Fruit fly (Drosophila melanogaster) whole organism, embryonic: Measurements from ENCODE around the gene CG13454.
A peak's percentile ranks its signal among the peaks of the same experiment; 100 is the strongest.

Source experiments
- Atf3 ChIP-seq: fragments of 200-800 bp; sonication (Bioruptor generic); optimal IDR thresholded peaks from 3 replicates; lab custom pipeline; 2016; ENCODE audit warnings: missing biosample characterization, missing genetic modification characterization
- B-H2 ChIP-seq: fragments of 200-800 bp; sonication (Bioruptor generic); optimal IDR thresholded peaks from 2 replicates; lab custom pipeline; 2018; ENCODE audit warnings: missing biosample characterization, mild to moderate bottlenecking, missing genetic modification characterization
- Bgb ChIP-seq: fragments of 200-800 bp; sonication (Bioruptor generic); IDR thresholded peaks from 2 replicates; pipeline ENCODE4 v1.3.6; 2022; ENCODE audit warnings: missing biosample characterization, missing genetic modification characterization; ENCODE audit not compliant: partially characterized antibody
- CG12299 ChIP-seq: fragments of 200-800 bp; sonication (Bioruptor generic); optimal IDR thresholded peaks from 2 replicates; lab custom pipeline; 2018; ENCODE audit warnings: missing biosample characterization, mild to moderate bottlenecking, missing genetic modification characterization
- CG13424 ChIP-seq: fragments of 200-800 bp; sonication (Bioruptor generic); optimal IDR thresholded peaks from 2 replicates; lab custom pipeline; 2019; ENCODE audit warnings: missing biosample characterization, mild to moderate bottlenecking, missing genetic modification characterization, moderate library complexity
- CG14667 ChIP-seq: fragments of 200-800 bp; sonication (Bioruptor generic); IDR thresholded peaks from 2 replicates; pipeline ENCODE4 v1.3.6; 2022; ENCODE audit warnings: missing biosample characterization, missing genetic modification characterization
- CG14710 ChIP-seq: fragments of 200-800 bp; sonication (Bioruptor generic); optimal IDR thresholded peaks from 3 replicates; lab custom pipeline; 2019; ENCODE audit warnings: missing biosample characterization, mild to moderate bottlenecking, missing genetic modification characterization, moderate library complexity
- CG16813 ChIP-seq: fragments of 200-800 bp; sonication (Bioruptor generic); IDR thresholded peaks from 3 replicates; pipeline ENCODE4 v1.3.6; 2022; ENCODE audit warnings: missing biosample characterization, missing genetic modification characterization; ENCODE audit not compliant: partially characterized antibody
- CG17385 ChIP-seq: fragments of 200-800 bp; sonication (Bioruptor generic); optimal IDR thresholded peaks from 3 replicates; lab custom pipeline; 2018; ENCODE audit warnings: missing biosample characterization, mild to moderate bottlenecking, missing genetic modification characterization
- CG17568 ChIP-seq: fragments of 200-800 bp; sonication (Bioruptor generic); optimal IDR thresholded peaks from 2 replicates; lab custom pipeline; 2018; ENCODE audit warnings: missing biosample characterization, mild to moderate bottlenecking, missing genetic modification characterization, moderate library complexity
- CG17829 ChIP-seq: fragments of 200-800 bp; optimal IDR thresholded peaks from 2 replicates; lab custom pipeline; 2019; ENCODE audit warnings: missing biosample characterization, mild to moderate bottlenecking, missing genetic modification characterization, moderate library complexity
- CG2129 ChIP-seq: fragments of 200-800 bp; sonication (Bioruptor generic); IDR thresholded peaks from 2 replicates; pipeline ENCODE4 v1.3.6; 2022; ENCODE audit warnings: missing biosample characterization, missing genetic modification characterization; ENCODE audit not compliant: partially characterized antibody
- CG2678 ChIP-seq: fragments of 200-800 bp; sonication (Bioruptor generic); optimal IDR thresholded peaks from 3 replicates; lab custom pipeline; 2019; ENCODE audit warnings: missing biosample characterization, mild to moderate bottlenecking, missing genetic modification characterization, moderate library complexity
- CG34224 ChIP-seq: fragments of 200-800 bp; sonication (Bioruptor generic); IDR thresholded peaks from 3 replicates; pipeline ENCODE4 v1.3.6; 2022; ENCODE audit warnings: missing biosample characterization, missing genetic modification characterization; ENCODE audit not compliant: partially characterized antibody
- CG7357 ChIP-seq: fragments of 200-800 bp; sonication (Bioruptor generic); IDR thresholded peaks from 3 replicates; pipeline ENCODE4 v1.3.6; 2022; ENCODE audit warnings: missing biosample characterization, missing genetic modification characterization
- CG7786 ChIP-seq: fragments of 200-800 bp; sonication (Bioruptor generic); optimal IDR thresholded peaks from 2 replicates; lab custom pipeline; 2016; ENCODE audit warnings: missing biosample characterization, missing genetic modification characterization
- CG7928 ChIP-seq: fragments of 200-800 bp; sonication (Bioruptor generic); optimal IDR thresholded peaks from 2 replicates; lab custom pipeline; 2017; ENCODE audit warnings: missing biosample characterization, mild to moderate bottlenecking, missing genetic modification characterization
- CG7987 ChIP-seq: fragments of 200-800 bp; sonication (Bioruptor generic); optimal IDR thresholded peaks from 2 replicates; lab custom pipeline; 2018; ENCODE audit warnings: missing biosample characterization, mild to moderate bottlenecking, missing genetic modification characterization, moderate library complexity
- CG9215 ChIP-seq: fragments of 200-800 bp; sonication (Bioruptor generic); IDR thresholded peaks from 2 replicates; pipeline ENCODE4 v1.3.6; 2022; ENCODE audit warnings: missing biosample characterization, missing genetic modification characterization
- CG9932 ChIP-seq: fragments of 200-800 bp; sonication (Bioruptor generic); IDR thresholded peaks from 2 replicates; pipeline ENCODE4 v1.3.6; 2022; ENCODE audit warnings: missing biosample characterization, missing genetic modification characterization
- Dll ChIP-seq: fragments of 200-800 bp; sonication (Bioruptor generic); IDR thresholded peaks from 4 replicates; pipeline ENCODE4 v1.3.6; 2022; ENCODE audit warnings: missing biosample characterization, missing genetic modification characterization; ENCODE audit not compliant: partially characterized antibody
- Dref ChIP-seq: fragments of 200-800 bp; sonication (Bioruptor generic); IDR thresholded peaks from 2 replicates; pipeline ENCODE4 v1.3.6; 2022; ENCODE audit warnings: missing biosample characterization, missing genetic modification characterization
- ERR ChIP-seq: fragments of 200-800 bp; sonication (Bioruptor generic); optimal IDR thresholded peaks from 2 replicates; lab custom pipeline; 2016; ENCODE audit warnings: missing biosample characterization, missing genetic modification characterization
- Lpt ChIP-seq: fragments of >200 bp; optimal IDR thresholded peaks from 2 replicates; lab custom pipeline; 2018; ENCODE audit warnings: missing biosample characterization, missing genetic modification characterization
- MBD-R2 ChIP-seq: fragments of 200-800 bp; sonication (Bioruptor generic); IDR thresholded peaks from 2 replicates; pipeline ENCODE4 v1.3.6; 2022; ENCODE audit warnings: missing biosample characterization, missing genetic modification characterization
- Nf-YC ChIP-seq: fragments of 200-800 bp; optimal IDR thresholded peaks from 3 replicates; lab custom pipeline; 2019; ENCODE audit warnings: missing biosample characterization, mild to moderate bottlenecking, missing genetic modification characterization, moderate library complexity
- Rx ChIP-seq: fragments of 200-800 bp; sonication (Bioruptor generic); IDR thresholded peaks from 2 replicates; pipeline ENCODE4 v1.3.6; 2022; ENCODE audit warnings: missing biosample characterization, missing genetic modification characterization
- Scr ChIP-seq: fragments of 200-800 bp; sonication (Bioruptor generic); IDR thresholded peaks from 2 replicates; pipeline ENCODE4 v1.3.6; 2022; ENCODE audit warnings: missing biosample characterization, missing genetic modification characterization; ENCODE audit not compliant: partially characterized antibody
- Sry-δ ChIP-seq: fragments of 200-800 bp; sonication (Bioruptor generic); optimal IDR thresholded peaks from 2 replicates; lab custom pipeline; 2016; ENCODE audit warnings: missing biosample characterization, missing genetic modification characterization
- Stat92E ChIP-seq, 3 experiments: fragments of >200 bp in 2 of 3; fragments of 200-800 bp in 1 of 3; sonication (Bioruptor generic) in 1 of 3; optimal IDR thresholded peaks; 2 replicates each; lab custom pipeline; 2017 to 2019; ENCODE audit warnings: missing biosample characterization in 3 of 3, missing genetic modification characterization in 3 of 3, mild to moderate bottlenecking in 1 of 3, moderate library complexity in 1 of 3
- chinmo ChIP-seq: fragments of 200-800 bp; sonication (Bioruptor generic); IDR thresholded peaks from 4 replicates; pipeline ENCODE4 v1.3.6; 2022; ENCODE audit warnings: missing biosample characterization, missing genetic modification characterization; ENCODE audit not compliant: partially characterized antibody
- emc ChIP-seq: fragments of 200-800 bp; sonication (Bioruptor generic); optimal IDR thresholded peaks from 2 replicates; lab custom pipeline; 2016; ENCODE audit warnings: missing biosample characterization, missing genetic modification characterization
- fd3F ChIP-seq: fragments of 200-800 bp; sonication (Bioruptor generic); optimal IDR thresholded peaks from 2 replicates; lab custom pipeline; 2018; ENCODE audit warnings: missing biosample characterization, mild to moderate bottlenecking, missing genetic modification characterization, moderate library complexity
- gem ChIP-seq: fragments of 200-800 bp; sonication (Bioruptor generic); optimal IDR thresholded peaks from 2 replicates; lab custom pipeline; 2019; ENCODE audit warnings: missing biosample characterization, mild to moderate bottlenecking, missing genetic modification characterization, moderate library complexity
- grau ChIP-seq: fragments of 200-800 bp; optimal IDR thresholded peaks from 3 replicates; lab custom pipeline; 2019; ENCODE audit warnings: missing biosample characterization, mild to moderate bottlenecking, missing genetic modification characterization, moderate library complexity
- nau ChIP-seq: fragments of 200-800 bp; sonication (Bioruptor generic); optimal IDR thresholded peaks from 3 replicates; lab custom pipeline; 2017; ENCODE audit warnings: missing biosample characterization, mild to moderate bottlenecking, missing genetic modification characterization, missing genetic modification reagents
- nmo ChIP-seq: fragments of 200-800 bp; sonication (Bioruptor generic); optimal IDR thresholded peaks from 2 replicates; lab custom pipeline; 2018; ENCODE audit warnings: missing biosample characterization, mild to moderate bottlenecking, missing genetic modification characterization, moderate library complexity
- onecut ChIP-seq: fragments of 200-800 bp; sonication (Bioruptor generic); IDR thresholded peaks from 2 replicates; pipeline ENCODE4 v1.3.6; 2022; ENCODE audit warnings: missing biosample characterization, missing genetic modification characterization
- p53 ChIP-seq: fragments of 200-800 bp; sonication (Bioruptor generic); optimal IDR thresholded peaks from 2 replicates; lab custom pipeline; 2016; ENCODE audit warnings: missing biosample characterization, missing genetic modification characterization
- pho ChIP-seq: fragments of 200-800 bp; sonication (Bioruptor generic); optimal IDR thresholded peaks from 2 replicates; lab custom pipeline; 2016; ENCODE audit warnings: missing biosample characterization, missing genetic modification characterization
- phol ChIP-seq: fragments of 200-800 bp; sonication (Bioruptor generic); optimal IDR thresholded peaks from 3 replicates; lab custom pipeline; 2018; ENCODE audit warnings: missing biosample characterization, mild to moderate bottlenecking, missing genetic modification characterization, moderate library complexity
- pzg ChIP-seq: fragments of 200-800 bp; sonication (Bioruptor generic); optimal IDR thresholded peaks from 3 replicates; lab custom pipeline; 2018; ENCODE audit warnings: missing biosample characterization, mild to moderate bottlenecking, missing genetic modification characterization, moderate library complexity
- repo ChIP-seq: fragments of 200-800 bp; sonication (Bioruptor generic); optimal IDR thresholded peaks from 2 replicates; lab custom pipeline; 2016; ENCODE audit warnings: missing biosample characterization, missing genetic modification characterization
- row ChIP-seq: fragments of 200-800 bp; sonication (Bioruptor generic); IDR thresholded peaks from 3 replicates; pipeline ENCODE4 v1.3.6; 2022; ENCODE audit warnings: missing biosample characterization, missing genetic modification characterization
- sna ChIP-seq: fragments of 200-800 bp; sonication (Bioruptor generic); IDR thresholded peaks from 2 replicates; pipeline ENCODE4 v1.3.6; 2022; ENCODE audit warnings: missing biosample characterization, missing genetic modification characterization; ENCODE audit not compliant: partially characterized antibody
- tna ChIP-seq: fragments of 200-800 bp; sonication (Bioruptor generic); IDR thresholded peaks from 2 replicates; pipeline ENCODE4 v1.3.6; 2022; ENCODE audit warnings: missing biosample characterization, missing genetic modification characterization; ENCODE audit not compliant: partially characterized antibody

Gene CG13454

DNA sequence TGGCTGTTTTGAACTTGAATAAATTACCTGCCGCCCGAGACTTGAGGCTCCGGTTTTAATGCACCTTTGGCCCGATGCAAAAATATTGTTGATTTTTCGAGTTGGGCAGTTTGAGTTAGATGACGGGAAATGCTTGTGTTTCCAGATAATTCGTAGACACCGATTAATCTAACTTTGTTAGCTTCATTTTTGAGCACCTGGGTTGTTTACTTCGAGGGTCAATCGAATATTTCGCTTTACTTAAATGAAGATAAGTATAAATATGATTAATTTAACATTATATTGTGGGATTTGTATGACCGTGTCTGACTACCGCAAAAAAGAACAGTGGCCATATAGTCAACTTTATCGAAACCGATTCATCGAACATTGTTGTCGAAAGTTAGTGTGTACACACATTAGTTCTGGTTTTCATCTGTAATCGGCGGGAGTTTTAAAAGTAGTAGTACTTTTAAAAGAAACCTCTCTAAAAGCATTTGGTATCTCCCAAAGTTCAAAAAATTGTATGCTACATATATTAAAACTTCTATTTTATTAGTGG, 7.0 kb upstream of the CG13454 start, which contains the start of gene CG7945 (continued):
- no peak for TF ChIP-seq Rx (GFP tag; lab: Robert Waterston, UW)
- TF ChIP-seq phol (tag; lab: Kevin White, UChicago), result peak; percentile 10
- peak; percentile 24 for TF ChIP-seq Nf-YC (tag; lab: Kevin White, UChicago)
- peak; percentile 61 for TF ChIP-seq Scr (GFP tag; lab: Robert Waterston, UW)
- no peak for TF ChIP-seq CG2678 (tag; lab: Kevin White, UChicago)
- TF ChIP-seq CG17568 (GFP tag; lab: Kevin White, UChicago), result peak; percentile 17
- peak; percentile 67 for TF ChIP-seq MBD-R2
- TF ChIP-seq Dll (GFP tag; lab: Robert Waterston, UW), result peak; percentile 68; the same call in 3 of the 4 replicates
- peak; percentile 23 for TF ChIP-seq nmo
- TF ChIP-seq chinmo (GFP tag; lab: Robert Waterston, UW), result 0 out of 4 replicates have a peak, but pooled peaks have one; percentile 54
- peak; percentile 100 for TF ChIP-seq CG14710 (tag; lab: Kevin White, UChicago)
- peak; percentile 43 for TF ChIP-seq CG17829 (tag; lab: Kevin White, UChicago)
- 0 out of 2 replicates have a peak, but pooled peaks have one; percentile 35 for TF ChIP-seq sna (GFP tag; lab: Robert Waterston, UW)
- TF ChIP-seq pho (GFP tag; lab: Kevin White, UChicago), result no peak
- peak; percentile 93 for TF ChIP-seq pzg (GFP tag; lab: Kevin White, UChicago)
- TF ChIP-seq onecut (GFP tag; lab: Robert Waterston, UW), result 0 out of 2 replicates have a peak, but pooled peaks have one; percentile 3
- TF ChIP-seq nau (GFP tag; lab: Kevin White, UChicago), result no peak
- TF ChIP-seq Bgb (GFP tag; lab: Robert Waterston, UW), result peak; percentile 70
- TF ChIP-seq gem (tag; lab: Kevin White, UChicago), result no peak
- peak; percentile 72 for TF ChIP-seq CG34224 (GFP tag; lab: Robert Waterston, UW)
- no peak for TF ChIP-seq repo
- TF ChIP-seq grau, result no peak
- TF ChIP-seq CG16813 (GFP tag; lab: Robert Waterston, UW), result peak; percentile 59; the same call in 2 of the 3 replicates
- TF ChIP-seq emc (GFP tag; lab: Kevin White, UChicago), result no peak
- peak; percentile 97 for TF ChIP-seq Dref (GFP tag; lab: Robert Waterston, UW)
- no peak for TF ChIP-seq CG12299 (tag; lab: Kevin White, UChicago)
- peak; percentile 17; the same call in 1 of the 3 replicates for TF ChIP-seq row (GFP tag; lab: Robert Waterston, UW)
- peak in 1 of 3 experiments; percentile 49 for TF ChIP-seq Stat92E (GFP tag; optimal IDR thresholded peaks at IDR 0.05; lab: Kevin White, UChicago)
- TF ChIP-seq CG7357 (GFP tag; lab: Robert Waterston, UW), result no peak
- TF ChIP-seq Sry-δ (GFP tag; lab: Kevin White, UChicago), result peak; percentile 60
- no peak for TF ChIP-seq fd3F (GFP tag; lab: Kevin White, UChicago)
- TF ChIP-seq CG14667 (GFP tag; lab: Robert Waterston, UW), result no peak
- TF ChIP-seq B-H2, result peak; percentile 22
- peak; percentile 54; the same call in 1 of the 2 replicates for TF ChIP-seq tna (GFP tag; lab: Robert Waterston, UW)
- TF ChIP-seq, all 482 proteins: peak for 71

dm6 chr3L:15520320-15520719, 3.5 kb upstream of the CG13454 start, which contains the start of gene yellow-k:
yellow-k (plus strand) TSS chr3L:15520620.
- no peak for TF ChIP-seq CG2129
- TF ChIP-seq Lpt (GFP tag; lab: Kevin White, UChicago), result no peak
- TF ChIP-seq p53, result no peak
- no peak for TF ChIP-seq CG7987 (GFP tag; lab: Kevin White, UChicago)
- TF ChIP-seq ERR (GFP tag; lab: Kevin White, UChicago), result no peak
- no peak for TF ChIP-seq CG9932 (GFP tag; lab: Robert Waterston, UW)
- TF ChIP-seq CG17385 (GFP tag; lab: Kevin White, UChicago), result no peak
- TF ChIP-seq CG7928 (GFP tag; lab: Kevin White, UChicago), result no peak
- TF ChIP-seq CG13424, result no peak
- TF ChIP-seq CG9215 (GFP tag; lab: Robert Waterston, UW), result no peak
- no peak for TF ChIP-seq Atf3 (GFP tag; lab: Kevin White, UChicago)
- no peak for TF ChIP-seq CG7786 (GFP tag; lab: Kevin White, UChicago)
